Fruit fly (Drosophila melanogaster): ENCODE results near the gene Sk2.

DNA sequence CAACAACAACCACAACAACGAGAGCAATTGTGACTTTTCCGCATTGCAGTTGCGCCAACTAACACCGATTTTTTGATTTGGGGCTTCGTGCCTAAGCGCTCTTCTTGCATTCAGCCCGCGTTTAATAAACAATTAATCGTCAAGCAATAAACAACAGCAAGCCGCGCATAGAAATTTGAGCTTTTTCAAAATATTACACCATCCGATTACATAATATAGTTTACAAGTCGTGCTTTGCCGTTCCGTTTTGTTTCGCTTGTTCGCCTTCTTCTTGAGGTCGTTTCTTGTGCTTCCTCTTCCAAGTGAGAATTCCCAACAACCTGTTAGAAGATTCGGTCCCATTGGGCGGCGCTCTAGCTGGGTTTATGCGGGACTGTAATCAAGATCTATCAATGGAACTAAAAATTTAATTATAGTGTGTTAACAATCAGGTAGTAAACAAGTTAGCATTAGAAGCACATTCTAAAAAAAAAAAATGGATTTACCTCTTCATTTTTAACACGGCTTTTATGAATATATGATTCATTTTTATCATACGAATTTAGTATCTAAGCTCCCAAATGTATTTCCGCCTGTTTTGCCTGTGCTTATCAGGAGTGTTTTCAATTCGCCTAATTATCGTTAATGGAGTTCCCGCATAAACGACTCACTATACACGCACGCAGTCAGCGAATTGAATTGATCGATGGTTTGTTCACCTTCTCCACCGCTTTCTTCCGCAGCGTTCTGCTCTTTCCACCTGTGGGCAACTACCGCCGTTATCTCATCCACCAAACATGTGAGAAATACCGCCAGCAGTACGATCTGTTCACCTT is 10.9 kb upstream of the Sk2 start:
- TF ChIP-seq Sp1 (GFP tag; optimal IDR thresholded peaks at IDR 0.05): peak; percentile 76
- peak; percentile 70 for TF ChIP-seq OdsH (GFP tag; optimal IDR thresholded peaks at IDR 0.05)
- no peak for TF ChIP-seq usp (GFP tag; optimal IDR thresholded peaks at IDR 0.05)
- TF ChIP-seq pan (optimal IDR thresholded peaks at IDR 0.05): no peak
- TF ChIP-seq psq (GFP tag; optimal IDR thresholded peaks at IDR 0.05): peak; percentile 35
- no peak for TF ChIP-seq sage (GFP tag; optimal IDR thresholded peaks at IDR 0.05)
- peak; percentile 76 for TF ChIP-seq rgr (GFP tag; optimal IDR thresholded peaks at IDR 0.05)
- peak; percentile 73 for TF ChIP-seq br (GFP tag; optimal IDR thresholded peaks at IDR 0.05)
- TF ChIP-seq h (GFP tag; optimal IDR thresholded peaks at IDR 0.05): peak; percentile 85
- no peak for TF ChIP-seq lola (GFP tag; optimal IDR thresholded peaks at IDR 0.05)
- no peak for TF ChIP-seq Hr83 (GFP tag; optimal IDR thresholded peaks at IDR 0.05; ENCODE audit: poor library complexity, severe bottlenecking)
- TF ChIP-seq Hr78 (GFP tag; optimal IDR thresholded peaks at IDR 0.05): no peak
